Worm (Caenorhabditis elegans): Measurements from ENCODE around the gene Y9C12A.1.

ce11 chrX:706490-706889, 23.9 kb upstream of the Y9C12A.1 start, which contains the start of gene M02A10.1:
- TF ChIP-seq tbx-37 (GFP tag; conservative IDR thresholded peaks at IDR 0.05) (no peak), hmg-4 (GFP tag; optimal IDR thresholded peaks at IDR 0.05) (no peak), ama-1 (optimal IDR thresholded peaks at IDR 0.05) (no peak), ceh-36 (tag; optimal IDR thresholded peaks at IDR 0.05) (no peak), B0310.2 (tag; optimal IDR thresholded peaks at IDR 0.05) (no peak), aly-1 (tag; optimal IDR thresholded peaks at IDR 0.05) (no peak), scrt-1 (GFP tag; IDR thresholded peaks at IDR 0.05) (no peak), ets-7 (tag; optimal IDR thresholded peaks at IDR 0.05) (no peak), pes-1 (GFP tag; IDR thresholded peaks at IDR 0.05) (no peak)
